Fruit fly (Drosophila melanogaster) whole organism, adult: ENCODE data around the gene CG5861.
A peak's percentile ranks its signal among the peaks of the same experiment; 100 is the strongest.

Experiments
- kay ChIP-seq: fragments of 200-800 bp; sonication (Bioruptor generic); peaks from one replicate; lab custom pipeline; 2016; ENCODE audit warnings: missing biosample characterization, missing genetic modification characterization, borderline replicate concordance
- ovo ChIP-seq: fragments of 200-800 bp; sonication (Bioruptor generic); optimal IDR thresholded peaks from 2 replicates; lab custom pipeline; 2016; ENCODE audit warnings: missing biosample characterization, missing genetic modification characterization
- toe ChIP-seq: fragments of 200-800 bp; sonication (Bioruptor generic); optimal IDR thresholded peaks from 2 replicates; lab custom pipeline; 2016; ENCODE audit warnings: missing biosample characterization, missing genetic modification characterization

- TF ChIP-seq toe (GFP tag; lab: Kevin White, UChicago) (no peak), ovo (GFP tag; lab: Kevin White, UChicago) (peak; percentile 20), kay (GFP tag; lab: Kevin White, UChicago) (peak; percentile 5)
These were observed 10.0 kb upstream of the CG5861 start for dm6 chr2L:16317131-16317530.
